Fruit fly (Drosophila melanogaster) whole organism, wandering third instar larva: Measurements from ENCODE around the gene Rtca.

Source experiments
- Abd-B ChIP-seq: fragments of >200 bp; optimal IDR thresholded peaks from 2 replicates; lab custom pipeline; 2017; ENCODE audit warnings: missing biosample characterization, missing genetic modification characterization
- CG32264 ChIP-seq: fragments of 200-800 bp; sonication (Bioruptor generic); optimal IDR thresholded peaks from 2 replicates; lab custom pipeline; 2016; ENCODE audit warnings: missing biosample characterization, missing genetic modification characterization
- CG9705 ChIP-seq: fragments of 200-800 bp; sonication (Bioruptor generic); optimal IDR thresholded peaks from 2 replicates; lab custom pipeline; 2018; ENCODE audit warnings: missing biosample characterization, mild to moderate bottlenecking, missing genetic modification characterization
- CrebA ChIP-seq: fragments of 200-800 bp; sonication (Bioruptor generic); optimal IDR thresholded peaks from 2 replicates; lab custom pipeline; 2016; ENCODE audit warnings: missing biosample characterization, mild to moderate bottlenecking, missing genetic modification characterization, borderline replicate concordance
- Dfd ChIP-seq: fragments of >200 bp; optimal IDR thresholded peaks from 2 replicates; lab custom pipeline; 2017; ENCODE audit warnings: missing biosample characterization, missing genetic modification characterization
- Dif ChIP-seq: fragments of 200-275, 200-300 bp; sonication (Bioruptor generic); optimal IDR thresholded peaks from 2 replicates; lab custom pipeline; 2018; ENCODE audit warnings: missing biosample characterization, missing genetic modification characterization; ENCODE audit not compliant: partially characterized antibody
- GATAd ChIP-seq: sonication (Bioruptor generic); optimal IDR thresholded peaks from 2 replicates; lab custom pipeline; 2016; ENCODE audit warnings: missing biosample characterization, missing genetic modification characterization
- HLH106 ChIP-seq: fragments of 200-800 bp; optimal IDR thresholded peaks from 3 replicates; lab custom pipeline; 2019; ENCODE audit warnings: missing biosample characterization, mild to moderate bottlenecking, missing genetic modification characterization, moderate library complexity
- Hnf4 ChIP-seq: fragments of 200-800 bp; sonication (Bioruptor generic); optimal IDR thresholded peaks from 2 replicates; lab custom pipeline; 2016; ENCODE audit warnings: missing biosample characterization, mild to moderate bottlenecking, missing genetic modification characterization
- Hr78 ChIP-seq: fragments of >200 bp; optimal IDR thresholded peaks from 2 replicates; lab custom pipeline; 2017; ENCODE audit warnings: missing biosample characterization, missing genetic modification characterization
- Hr83 ChIP-seq: fragments of 200-300 bp; sonication (Bioruptor generic); optimal IDR thresholded peaks from 2 replicates; lab custom pipeline; 2016; ENCODE audit warnings: missing biosample characterization, mild to moderate bottlenecking, missing genetic modification characterization, moderate library complexity; ENCODE audit not compliant: poor library complexity, severe bottlenecking
- Jra ChIP-seq: sonication (Bioruptor generic); optimal IDR thresholded peaks from 2 replicates; lab custom pipeline; 2016; ENCODE audit warnings: missing biosample characterization, missing genetic modification characterization
- Mio ChIP-seq: sonication (Bioruptor generic); optimal IDR thresholded peaks from 2 replicates; lab custom pipeline; 2016; ENCODE audit warnings: missing biosample characterization, missing genetic modification characterization
- Myc ChIP-seq: fragments of >200 bp; optimal IDR thresholded peaks from 2 replicates; lab custom pipeline; 2017
- N ChIP-seq: fragments of >200 bp; optimal IDR thresholded peaks from 2 replicates; lab custom pipeline; 2018; ENCODE audit warnings: missing biosample characterization, missing external identifiers, missing genetic modification characterization
- OdsH ChIP-seq: fragments of 200-800 bp; sonication (Bioruptor generic); optimal IDR thresholded peaks from 2 replicates; lab custom pipeline; 2016; ENCODE audit warnings: missing biosample characterization, mild to moderate bottlenecking, missing genetic modification characterization
- Rel ChIP-seq, 2 experiments: fragments of 200-800 bp; sonication (Bioruptor generic) in 1 of 2; optimal IDR thresholded peaks; 2 replicates in 1 of 2; 3 replicates in 1 of 2; lab custom pipeline; 2016 to 2019; ENCODE audit warnings: mild to moderate bottlenecking in 2 of 2, missing biosample characterization in 2 of 2, missing genetic modification characterization in 2 of 2, moderate library complexity in 1 of 2
- Sp1 ChIP-seq: fragments of 200-800 bp; sonication (Bioruptor generic); optimal IDR thresholded peaks from 3 replicates; lab custom pipeline; 2019; ENCODE audit warnings: missing biosample characterization, mild to moderate bottlenecking, missing genetic modification characterization, moderate library complexity
- Vsx2 ChIP-seq: fragments of 200-300, 225-300 bp; sonication (Bioruptor generic); optimal IDR thresholded peaks from 2 replicates; lab custom pipeline; 2018; ENCODE audit warnings: missing biosample characterization, missing genetic modification characterization; ENCODE audit not compliant: partially characterized antibody
- br ChIP-seq: fragments of 200-800 bp; sonication (Bioruptor generic); optimal IDR thresholded peaks from 2 replicates; lab custom pipeline; 2016; ENCODE audit warnings: missing biosample characterization, missing genetic modification characterization
- brk ChIP-seq: fragments of 200-800 bp; sonication (Bioruptor generic); optimal IDR thresholded peaks from 2 replicates; lab custom pipeline; 2016; ENCODE audit warnings: missing biosample characterization, mild to moderate bottlenecking, missing genetic modification characterization
- dl ChIP-seq, 2 experiments: fragments of 175-275, 200-275 bp in 1 of 2; fragments of 200-275 bp in 1 of 2; sonication (Bioruptor generic); optimal IDR thresholded peaks; lab custom pipeline; 2018; ENCODE audit warnings: mild to moderate bottlenecking in 2 of 2, missing biosample characterization in 2 of 2, missing genetic modification characterization in 2 of 2, moderate library complexity in 2 of 2; ENCODE audit not compliant: partially characterized antibody in 2 of 2, insufficient read depth in 1 of 2
- dmrt93B ChIP-seq: fragments of 200-800 bp; sonication (Bioruptor generic); optimal IDR thresholded peaks from 2 replicates; lab custom pipeline; 2018; ENCODE audit warnings: missing biosample characterization, mild to moderate bottlenecking, missing genetic modification characterization
- dsf ChIP-seq: sonication (Bioruptor generic); optimal IDR thresholded peaks from 2 replicates; lab custom pipeline; 2016; ENCODE audit warnings: missing biosample characterization, missing genetic modification characterization, borderline replicate concordance
- ey ChIP-seq: fragments of 200-800 bp; sonication (Bioruptor generic); optimal IDR thresholded peaks from 2 replicates; lab custom pipeline; 2016; ENCODE audit warnings: missing biosample characterization, missing genetic modification characterization
- foxo ChIP-seq, 2 experiments: fragments of 200-800 bp; sonication (Bioruptor generic); optimal IDR thresholded peaks; 2 replicates in 1 of 2; 3 replicates in 1 of 2; lab custom pipeline; 2016 to 2017; ENCODE audit warnings: missing biosample characterization in 2 of 2, missing genetic modification characterization in 2 of 2
- fru ChIP-seq: fragments of 200-800 bp; sonication (Bioruptor generic); optimal IDR thresholded peaks from 3 replicates; lab custom pipeline; 2016; ENCODE audit warnings: missing biosample characterization, mild to moderate bottlenecking, missing genetic modification characterization
- h ChIP-seq: fragments of 200-800 bp; sonication (Bioruptor generic); optimal IDR thresholded peaks from 3 replicates; lab custom pipeline; 2016; ENCODE audit warnings: missing biosample characterization, mild to moderate bottlenecking, missing genetic modification characterization
- jim ChIP-seq: fragments of 175-275, 200-325 bp; sonication (Bioruptor generic); optimal IDR thresholded peaks from 2 replicates; lab custom pipeline; 2016; ENCODE audit warnings: missing biosample characterization, mild to moderate bottlenecking, missing genetic modification characterization
- lola ChIP-seq: fragments of >200 bp; optimal IDR thresholded peaks from 2 replicates; lab custom pipeline; 2017; ENCODE audit warnings: missing biosample characterization, missing genetic modification characterization
- pan ChIP-seq: fragments of >200 bp; optimal IDR thresholded peaks from 2 replicates; lab custom pipeline; 2017
- psq ChIP-seq: fragments of 200-800 bp; sonication (Bioruptor generic); optimal IDR thresholded peaks from 3 replicates; lab custom pipeline; 2017; ENCODE audit warnings: missing biosample characterization, mild to moderate bottlenecking, missing genetic modification characterization, moderate library complexity
- rgr ChIP-seq: fragments of 200-800 bp; sonication (Bioruptor generic); optimal IDR thresholded peaks from 3 replicates; lab custom pipeline; 2016; ENCODE audit warnings: missing biosample characterization, mild to moderate bottlenecking, missing genetic modification characterization
- sage ChIP-seq: fragments of 200-800 bp; sonication (Bioruptor generic); optimal IDR thresholded peaks from 2 replicates; lab custom pipeline; 2016; ENCODE audit warnings: missing biosample characterization, mild to moderate bottlenecking, missing genetic modification characterization
- sv ChIP-seq: fragments of 200-800 bp; sonication (Bioruptor generic); optimal IDR thresholded peaks from 3 replicates; lab custom pipeline; 2016; ENCODE audit warnings: missing biosample characterization, missing genetic modification characterization
- tai ChIP-seq: sonication (Bioruptor generic); optimal IDR thresholded peaks from 2 replicates; lab custom pipeline; 2016; ENCODE audit warnings: missing biosample characterization, missing genetic modification characterization
- usp ChIP-seq: fragments of >200 bp; optimal IDR thresholded peaks from 2 replicates; lab custom pipeline; 2017; ENCODE audit warnings: missing biosample characterization, missing genetic modification characterization
- woc ChIP-seq: sonication (Bioruptor generic); optimal IDR thresholded peaks from 2 replicates; lab custom pipeline; 2016; ENCODE audit warnings: missing biosample characterization, mild to moderate bottlenecking, missing genetic modification characterization

Gene Rtca

dm6 chrX:2066259-2066658 is 6.0 kb upstream of the Rtca start, which contains the start of gene CG14054:
Gene CG14054 (minus strand): TSS chrX:2066359.
- TF ChIP-seq OdsH, result no peak
- TF ChIP-seq CrebA, result no peak
- no peak for TF ChIP-seq dmrt93B (GFP tag; lab: Kevin White, UChicago)

- TF ChIP-seq psq (GFP tag; lab: Kevin White, UChicago) (no peak), br (no peak), lola (GFP tag; lab: Kevin White, UChicago) (no peak), CG32264 (GFP tag; lab: Kevin White, UChicago) (no peak), Hnf4 (GFP tag; lab: Kevin White, UChicago) (no peak), OdsH (no peak), CrebA (no peak)
Observed at dm6 chrX:2068292-2068691, 3.9 kb upstream of the Rtca start, which contains the start of gene CG4194. Gene CG4194 (plus strand): TSS chrX:2068592.

dm6 chrX:2069787-2070707 is 2.2 kb upstream of the Rtca start:
- peak; percentile 17 for TF ChIP-seq Rel (GFP tag; optimal IDR thresholded peaks at IDR 0.05; lab: Kevin White, UChicago)
- TF ChIP-seq Rel (tag; optimal IDR thresholded peaks at IDR 0.05; lab: Kevin White, UChicago), result no peak
- no peak for TF ChIP-seq woc (GFP tag; lab: Kevin White, UChicago)
- no peak for TF ChIP-seq psq (GFP tag; lab: Kevin White, UChicago)
- TF ChIP-seq brk (GFP tag; lab: Kevin White, UChicago), result no peak
- TF ChIP-seq fru (GFP tag; lab: Kevin White, UChicago), result no peak
- TF ChIP-seq h, result no peak

dm6 chrX:2070708-2071063 is 1.5 kb upstream of the Rtca start:
- TF ChIP-seq Jra (GFP tag; lab: Kevin White, UChicago) (peak; percentile 43), fru (GFP tag; lab: Kevin White, UChicago) (peak; percentile 78), woc (GFP tag; lab: Kevin White, UChicago) (peak; percentile 36), dmrt93B (GFP tag; lab: Kevin White, UChicago) (peak; percentile 50), N (GFP tag; lab: Kevin White, UChicago) (no peak), jim (GFP tag; lab: Kevin White, UChicago) (no peak), Sp1 (GFP tag; lab: Kevin White, UChicago) (peak; percentile 21), psq (GFP tag; lab: Kevin White, UChicago) (peak; percentile 54), foxo (GFP tag; optimal IDR thresholded peaks at IDR 0.05; lab: Kevin White, UChicago) (peak in 1 of 2 experiments; percentile 74), Dif (GFP tag; lab: Kevin White, UChicago) (no peak), Hnf4 (GFP tag; lab: Kevin White, UChicago) (no peak), Mio (GFP tag; lab: Kevin White, UChicago) (no peak), Hr83 (GFP tag; lab: Kevin White, UChicago) (no peak), brk (GFP tag; lab: Kevin White, UChicago) (no peak), dsf (GFP tag; lab: Kevin White, UChicago) (no peak), h (peak; percentile 78), usp (no peak), br (peak; percentile 60), GATAd (no peak), dl (GFP tag; optimal IDR thresholded peaks at IDR 0.05; lab: Kevin White, UChicago; ENCODE audit: insufficient read depth in 1 of 2, partially characterized antibody in 2 of 2) (no peak), Abd-B (GFP tag; lab: Kevin White, UChicago) (no peak), CG32264 (GFP tag; lab: Kevin White, UChicago) (no peak), Rel (GFP tag; optimal IDR thresholded peaks at IDR 0.05; lab: Kevin White, UChicago) (no peak), Rel (tag; optimal IDR thresholded peaks at IDR 0.05; lab: Kevin White, UChicago) (peak; percentile 59), sage (GFP tag; lab: Kevin White, UChicago) (no peak), Myc (lab: Kevin White, UChicago) (no peak), CG9705 (no peak), Dfd (GFP tag; lab: Kevin White, UChicago) (no peak), lola (GFP tag; lab: Kevin White, UChicago) (no peak), HLH106 (tag; lab: Kevin White, UChicago) (peak; percentile 73), CrebA (no peak), pan (lab: Kevin White, UChicago) (no peak), rgr (peak; percentile 39), ey (peak; percentile 61), Vsx2 (GFP tag; lab: Kevin White, UChicago) (no peak), Hr78 (GFP tag; lab: Kevin White, UChicago) (no peak), sv (GFP tag; lab: Kevin White, UChicago) (no peak), OdsH (peak; percentile 54), tai (no peak)
